Fruit fly (Drosophila melanogaster) whole organism, embryonic: Measurements from ENCODE around the gene waw.

Experiments
- Ada2b ChIP-seq: fragments of 200-800 bp; sonication (Bioruptor generic); IDR thresholded peaks from 2 replicates; pipeline ENCODE4 v1.3.6; 2022; ENCODE audit warnings: missing biosample characterization, missing genetic modification characterization
- Antp ChIP-seq: fragments of 200-800 bp; sonication (Bioruptor generic); optimal IDR thresholded peaks from 3 replicates; lab custom pipeline; 2016; ENCODE audit warnings: missing biosample characterization, missing genetic modification characterization
- Blimp-1 ChIP-seq: fragments of 200-800 bp; sonication (Bioruptor generic); optimal IDR thresholded peaks from 3 replicates; lab custom pipeline; 2018; ENCODE audit warnings: missing biosample characterization, missing genetic modification characterization, mild to moderate bottlenecking, moderate library complexity, missing genetic modification reagents
- BtbVII ChIP-seq: fragments of 200-800 bp; sonication (Bioruptor generic); optimal IDR thresholded peaks from 3 replicates; lab custom pipeline; 2017; ENCODE audit warnings: missing biosample characterization, mild to moderate bottlenecking, missing genetic modification characterization
- CG12236 ChIP-seq: fragments of 200-800 bp; sonication (Bioruptor generic); optimal IDR thresholded peaks from 2 replicates; lab custom pipeline; 2016; ENCODE audit warnings: missing biosample characterization, missing genetic modification characterization
- CG13424 ChIP-seq: fragments of 200-800 bp; sonication (Bioruptor generic); optimal IDR thresholded peaks from 2 replicates; lab custom pipeline; 2019; ENCODE audit warnings: missing biosample characterization, mild to moderate bottlenecking, missing genetic modification characterization, moderate library complexity
- CG1529 ChIP-seq: fragments of 200-800 bp; sonication (Bioruptor generic); optimal IDR thresholded peaks from 3 replicates; lab custom pipeline; 2018; ENCODE audit warnings: missing biosample characterization, missing genetic modification characterization
- CG17328 ChIP-seq: fragments of 200-800 bp; sonication (Bioruptor generic); IDR thresholded peaks from 2 replicates; pipeline ENCODE4 v1.3.6; 2022; ENCODE audit warnings: missing biosample characterization, missing genetic modification characterization
- CG2199 ChIP-seq: fragments of 200-800 bp; sonication (Bioruptor generic); IDR thresholded peaks from 3 replicates; pipeline ENCODE4 v1.3.6; 2022; ENCODE audit warnings: missing biosample characterization, missing genetic modification characterization
- CG2875 ChIP-seq: fragments of 200-800 bp; sonication (Bioruptor generic); optimal IDR thresholded peaks from 2 replicates; lab custom pipeline; 2017; ENCODE audit warnings: missing biosample characterization, mild to moderate bottlenecking, missing genetic modification characterization, missing genetic modification reagents
- CG30403 ChIP-seq: fragments of 200-800 bp; sonication (Bioruptor generic); optimal IDR thresholded peaks from 3 replicates; lab custom pipeline; 2016; ENCODE audit warnings: missing biosample characterization, missing genetic modification characterization
- CG3065 ChIP-seq: fragments of 200-800 bp; sonication (Bioruptor generic); optimal IDR thresholded peaks from 2 replicates; lab custom pipeline; 2016; ENCODE audit warnings: missing biosample characterization, missing genetic modification characterization
- CG32772 ChIP-seq: fragments of 200-800 bp; sonication (Bioruptor generic); IDR thresholded peaks from 2 replicates; pipeline ENCODE4 v1.3.6; 2022; ENCODE audit warnings: missing biosample characterization, missing genetic modification characterization
- CG4730 ChIP-seq: fragments of 200-800 bp; sonication (Bioruptor generic); IDR thresholded peaks from 2 replicates; pipeline ENCODE4 v1.3.6; 2022; ENCODE audit warnings: missing biosample characterization, missing genetic modification characterization
- CG5180 ChIP-seq: fragments of 200-800 bp; sonication (Bioruptor generic); optimal IDR thresholded peaks from 3 replicates; lab custom pipeline; 2017; ENCODE audit warnings: missing biosample characterization, missing genetic modification characterization, mild to moderate bottlenecking, moderate library complexity, missing genetic modification reagents
- CG5953 ChIP-seq: fragments of 200-800 bp; sonication (Bioruptor generic); IDR thresholded peaks from 2 replicates; pipeline ENCODE4 v1.3.6; 2022; ENCODE audit warnings: missing biosample characterization, missing genetic modification characterization
- CG6813 ChIP-seq: fragments of 200-800 bp; sonication (Bioruptor generic); optimal IDR thresholded peaks from 2 replicates; lab custom pipeline; 2017; ENCODE audit warnings: missing biosample characterization, missing genetic modification characterization, mild to moderate bottlenecking, moderate library complexity, missing genetic modification reagents
- CG7271 ChIP-seq: fragments of 200-800 bp; sonication (Bioruptor generic); optimal IDR thresholded peaks from 2 replicates; lab custom pipeline; 2018; ENCODE audit warnings: missing biosample characterization, mild to moderate bottlenecking, missing genetic modification characterization, moderate library complexity
- CG7786 ChIP-seq: fragments of 200-800 bp; sonication (Bioruptor generic); optimal IDR thresholded peaks from 2 replicates; lab custom pipeline; 2016; ENCODE audit warnings: missing biosample characterization, missing genetic modification characterization
- CG7928 ChIP-seq: fragments of 200-800 bp; sonication (Bioruptor generic); optimal IDR thresholded peaks from 2 replicates; lab custom pipeline; 2017; ENCODE audit warnings: missing biosample characterization, mild to moderate bottlenecking, missing genetic modification characterization
- CG8359 ChIP-seq: fragments of 200-800 bp; sonication (Bioruptor generic); optimal IDR thresholded peaks from 2 replicates; lab custom pipeline; 2017; ENCODE audit warnings: missing biosample characterization, mild to moderate bottlenecking, missing genetic modification characterization, borderline replicate concordance
- CG9876 ChIP-seq: fragments of 200-800 bp; sonication (Bioruptor generic); optimal IDR thresholded peaks from 2 replicates; lab custom pipeline; 2016; ENCODE audit warnings: missing biosample characterization, missing genetic modification characterization
- Camta ChIP-seq: fragments of 200-800 bp; sonication (Bioruptor generic); optimal IDR thresholded peaks from 2 replicates; lab custom pipeline; 2016; ENCODE audit warnings: missing biosample characterization, missing genetic modification characterization
- CrebB ChIP-seq: fragments of 200-800 bp; sonication (Bioruptor generic); optimal IDR thresholded peaks from 3 replicates; lab custom pipeline; 2018; ENCODE audit warnings: missing biosample characterization, mild to moderate bottlenecking, missing genetic modification characterization
- D19A ChIP-seq: fragments of 200-800 bp; optimal IDR thresholded peaks from 3 replicates; lab custom pipeline; 2019; ENCODE audit warnings: missing biosample characterization, mild to moderate bottlenecking, missing genetic modification characterization, moderate library complexity
- Dip2 ChIP-seq: fragments of 200-800 bp; sonication (Bioruptor generic); IDR thresholded peaks from 2 replicates; pipeline ENCODE4 v1.3.6; 2022; ENCODE audit warnings: missing biosample characterization, missing genetic modification characterization
- Dll ChIP-seq: fragments of 200-800 bp; sonication (Bioruptor generic); IDR thresholded peaks from 4 replicates; pipeline ENCODE4 v1.3.6; 2022; ENCODE audit warnings: missing biosample characterization, missing genetic modification characterization; ENCODE audit not compliant: partially characterized antibody
- Dref ChIP-seq: fragments of 200-800 bp; sonication (Bioruptor generic); IDR thresholded peaks from 2 replicates; pipeline ENCODE4 v1.3.6; 2022; ENCODE audit warnings: missing biosample characterization, missing genetic modification characterization
- Ets97D ChIP-seq: fragments of 200-800 bp; sonication (Bioruptor generic); optimal IDR thresholded peaks from 3 replicates; lab custom pipeline; 2016; ENCODE audit warnings: missing biosample characterization, missing genetic modification characterization
- Sin3A ChIP-seq: fragments of >200 bp; optimal IDR thresholded peaks from 2 replicates; lab custom pipeline; 2018
- Xrp1 ChIP-seq: fragments of 200-800 bp; sonication (Bioruptor generic); IDR thresholded peaks from 2 replicates; pipeline ENCODE4 v1.3.6; 2022; ENCODE audit warnings: missing biosample characterization, missing genetic modification characterization
- chinmo ChIP-seq: fragments of 200-800 bp; sonication (Bioruptor generic); IDR thresholded peaks from 4 replicates; pipeline ENCODE4 v1.3.6; 2022; ENCODE audit warnings: missing biosample characterization, missing genetic modification characterization; ENCODE audit not compliant: partially characterized antibody
- eyg ChIP-seq: fragments of 200-800 bp; sonication (Bioruptor generic); optimal IDR thresholded peaks from 3 replicates; lab custom pipeline; 2016; ENCODE audit warnings: missing biosample characterization, missing genetic modification characterization
- gro ChIP-seq: fragments of 200-800 bp; sonication (Bioruptor generic); optimal IDR thresholded peaks from 2 replicates; lab custom pipeline; 2016; ENCODE audit warnings: missing biosample characterization, missing genetic modification characterization
- gsb-n ChIP-seq: fragments of 200-800 bp; sonication (Bioruptor generic); optimal IDR thresholded peaks from 3 replicates; lab custom pipeline; 2018; ENCODE audit warnings: missing biosample characterization, mild to moderate bottlenecking, missing genetic modification characterization
- insv ChIP-seq, 2 experiments: fragments of 200-800 bp; sonication (Bioruptor generic); optimal IDR thresholded peaks; 3 replicates each; lab custom pipeline; 2016 to 2018; ENCODE audit warnings: missing biosample characterization in 2 of 2, missing genetic modification characterization in 2 of 2
- klu ChIP-seq: fragments of 200-800 bp; sonication (Bioruptor generic); IDR thresholded peaks from 2 replicates; pipeline ENCODE4 v1.3.6; 2022; ENCODE audit warnings: missing biosample characterization, missing genetic modification characterization
- kni ChIP-seq: fragments of 200-800 bp; sonication (Bioruptor generic); optimal IDR thresholded peaks from 3 replicates; lab custom pipeline; 2017; ENCODE audit warnings: mild to moderate bottlenecking, missing biosample characterization, missing genetic modification reagents, missing genetic modification characterization
- lab ChIP-seq: fragments of 200-800 bp; sonication (Bioruptor generic); optimal IDR thresholded peaks from 3 replicates; lab custom pipeline; 2017; ENCODE audit warnings: missing biosample characterization, missing genetic modification characterization, mild to moderate bottlenecking, moderate library complexity, missing genetic modification reagents
- lov ChIP-seq, 2 experiments: fragments of 200-800 bp in 1 of 2; fragments of >200 bp in 1 of 2; sonication (Bioruptor generic) in 1 of 2; IDR thresholded peaks in 1 of 2; optimal IDR thresholded peaks in 1 of 2; 2 replicates in 1 of 2; 3 replicates in 1 of 2; pipeline versions ENCODE4 v1.3.6 to Lab custom; 2017 to 2022; ENCODE audit warnings: missing biosample characterization in 1 of 2, missing genetic modification characterization in 1 of 2
- mld ChIP-seq: fragments of 200-800 bp; sonication (Bioruptor generic); IDR thresholded peaks from 3 replicates; pipeline ENCODE4 v1.3.6; 2022; ENCODE audit warnings: missing biosample characterization, missing genetic modification characterization; ENCODE audit not compliant: partially characterized antibody
- nerfin-1 ChIP-seq: fragments of 200-800 bp; sonication (Bioruptor generic); optimal IDR thresholded peaks from 3 replicates; lab custom pipeline; 2019; ENCODE audit warnings: missing biosample characterization, mild to moderate bottlenecking, missing genetic modification characterization, moderate library complexity
- nom ChIP-seq: fragments of 200-800 bp; sonication (Bioruptor generic); optimal IDR thresholded peaks from 2 replicates; lab custom pipeline; 2017; ENCODE audit warnings: missing biosample characterization, missing genetic modification characterization, mild to moderate bottlenecking, moderate library complexity, missing genetic modification reagents
- onecut ChIP-seq: fragments of 200-800 bp; sonication (Bioruptor generic); IDR thresholded peaks from 2 replicates; pipeline ENCODE4 v1.3.6; 2022; ENCODE audit warnings: missing biosample characterization, missing genetic modification characterization
- phol ChIP-seq: fragments of 200-800 bp; sonication (Bioruptor generic); optimal IDR thresholded peaks from 3 replicates; lab custom pipeline; 2018; ENCODE audit warnings: missing biosample characterization, mild to moderate bottlenecking, missing genetic modification characterization, moderate library complexity
- sisA ChIP-seq: fragments of 200-800 bp; sonication (Bioruptor generic); IDR thresholded peaks from 2 replicates; pipeline ENCODE4 v1.3.6; 2022; ENCODE audit warnings: missing biosample characterization, missing genetic modification characterization
- slp2 ChIP-seq: fragments of 200-800 bp; sonication (Bioruptor generic); optimal IDR thresholded peaks from 2 replicates; lab custom pipeline; 2016; ENCODE audit warnings: missing biosample characterization, missing genetic modification characterization
- sna ChIP-seq: fragments of 200-800 bp; sonication (Bioruptor generic); IDR thresholded peaks from 2 replicates; pipeline ENCODE4 v1.3.6; 2022; ENCODE audit warnings: missing biosample characterization, missing genetic modification characterization; ENCODE audit not compliant: partially characterized antibody
- wdn ChIP-seq: fragments of 200-800 bp; sonication (Bioruptor generic); IDR thresholded peaks from 2 replicates; pipeline ENCODE4 v1.3.6; 2022; ENCODE audit warnings: missing biosample characterization, missing genetic modification characterization
- yki ChIP-seq: fragments of >200 bp; optimal IDR thresholded peaks from 3 replicates; lab custom pipeline; 2018

The waw gene

DNA sequence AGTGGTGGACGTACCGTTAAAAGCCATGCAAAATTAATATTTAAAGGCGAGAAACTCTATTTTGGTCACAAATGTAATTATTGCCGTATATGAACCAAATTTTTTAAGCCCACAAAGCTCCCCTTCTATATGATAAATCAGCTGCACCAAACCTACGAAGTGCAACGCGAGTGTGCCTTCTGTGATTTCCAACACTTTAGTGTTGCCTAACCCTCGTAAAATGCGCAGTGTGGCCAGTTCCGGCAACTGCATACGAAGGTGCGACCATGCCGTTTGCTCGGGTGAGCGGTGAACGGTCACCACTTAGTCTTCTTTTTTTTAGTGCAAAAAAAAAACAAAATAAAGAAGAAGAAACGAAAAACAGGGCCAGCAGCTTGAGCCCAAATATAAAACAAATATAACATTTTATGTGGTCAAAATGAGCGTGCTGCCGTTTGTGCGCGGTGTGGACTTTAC is 23.3 kb upstream of the waw start, which contains the start of the genes tty and fliI (continued):
- TF ChIP-seq Sin3A (lab: Kevin White, UChicago) (peak; percentile 73), phol (peak; percentile 78), CG12236 (GFP tag; lab: Kevin White, UChicago) (peak; percentile 50), CG5180 (no peak), CG6813 (GFP tag; lab: Kevin White, UChicago) (peak; percentile 41), Antp (peak; percentile 88), onecut (GFP tag; lab: Robert Waterston, UW) (peak; percentile 43), CG32772 (GFP tag; lab: Robert Waterston, UW) (peak; percentile 93), CG2199 (GFP tag; lab: Robert Waterston, UW) (peak; percentile 78), chinmo (GFP tag; lab: Robert Waterston, UW) (0 out of 4 replicates have a peak, but pooled peaks have one; percentile 5), nerfin-1 (peak; percentile 24), CG30403 (GFP tag; lab: Kevin White, UChicago) (peak; percentile 81), yki (lab: Kevin White, UChicago) (no peak), CG4730 (peak; percentile 87), lov (optimal IDR thresholded peaks at IDR 0.05; lab: Kevin White, UChicago) (no peak), lov (GFP tag; IDR thresholded peaks at IDR 0.05; lab: Robert Waterston, UW) (peak; percentile 85), CG1529 (GFP tag; lab: Kevin White, UChicago) (peak; percentile 58), Dll (GFP tag; lab: Robert Waterston, UW) (0 out of 4 replicates have a peak, but pooled peaks have one; percentile 24), CrebB (tag; lab: Kevin White, UChicago) (peak; percentile 40), BtbVII (GFP tag; lab: Kevin White, UChicago) (peak; percentile 20), CG2875 (GFP tag; lab: Kevin White, UChicago) (peak; percentile 43), Dip2 (GFP tag; lab: Robert Waterston, UW) (no peak), CG3065 (GFP tag; lab: Kevin White, UChicago) (peak; percentile 63), Xrp1 (GFP tag; lab: Robert Waterston, UW) (peak; percentile 87), lab (GFP tag; lab: Kevin White, UChicago) (no peak), gro (GFP tag; lab: Kevin White, UChicago) (peak; percentile 84), CG7928 (peak; percentile 46), sisA (GFP tag; lab: Robert Waterston, UW) (peak; percentile 92), CG5953 (peak; percentile 69; the same call in 1 of the 2 replicates), klu (GFP tag; lab: Robert Waterston, UW) (peak; percentile 85), mld (no peak), D19A (tag; lab: Kevin White, UChicago) (peak; percentile 54), CG7786 (peak; percentile 87), Blimp-1 (GFP tag; lab: Kevin White, UChicago) (peak; percentile 60), gsb-n (tag; lab: Kevin White, UChicago) (peak; percentile 70), CG7271 (tag; lab: Kevin White, UChicago) (no peak), CG17328 (GFP tag; lab: Robert Waterston, UW) (peak; percentile 88), sna (GFP tag; lab: Robert Waterston, UW) (no peak), CG9876 (GFP tag; lab: Kevin White, UChicago) (peak; percentile 75), nom (peak; percentile 98), Camta (GFP tag; lab: Kevin White, UChicago) (peak; percentile 79), wdn (GFP tag; lab: Robert Waterston, UW) (peak; percentile 78), eyg (GFP tag; lab: Kevin White, UChicago) (peak; percentile 66), Dref (GFP tag; lab: Robert Waterston, UW) (peak; percentile 46), CG8359 (GFP tag; lab: Kevin White, UChicago) (peak; percentile 26), slp2 (peak; percentile 80), Ets97D (GFP tag; lab: Kevin White, UChicago) (peak; percentile 86), kni (no peak), Ada2b (GFP tag; lab: Robert Waterston, UW) (peak; percentile 85), insv (GFP tag; optimal IDR thresholded peaks at IDR 0.05; lab: Kevin White, UChicago) (no peak), CG13424 (peak; percentile 68)
